Worm (Caenorhabditis elegans) whole organism, L2 larva: ENCODE measurements around the gene F54B11.4.

ENCODE experiments used
- alr-1 ChIP-seq: fragments of 150-350 bp; optimal IDR thresholded peaks from 2 replicates; lab custom pipeline; 2014; ENCODE audit warnings: missing biosample characterization, missing genetic modification characterization
- lin-39 ChIP-seq: fragments of 150-350 bp; optimal IDR thresholded peaks from 2 replicates; lab custom pipeline; 2014; ENCODE audit warnings: missing biosample characterization, missing genetic modification reagents, missing genetic modification characterization
- nhr-237 ChIP-seq: fragments of 150-350 bp; optimal IDR thresholded peaks from 2 replicates; lab custom pipeline; 2014; ENCODE audit warnings: missing biosample characterization, missing genetic modification characterization
- skn-1 ChIP-seq: sonication (generic microtip); optimal IDR thresholded peaks from 2 replicates; lab custom pipeline; 2017; ENCODE audit warnings: missing biosample characterization, missing genetic modification characterization
- unc-55 ChIP-seq: fragments of 150-350 bp; sonication (generic microtip); optimal IDR thresholded peaks from 3 replicates; lab custom pipeline; 2014; ENCODE audit warnings: missing biosample characterization, missing genetic modification reagents, missing genetic modification characterization
- unc-62 ChIP-seq: fragments of 150-350 bp; optimal IDR thresholded peaks from 2 replicates; lab custom pipeline; 2014; ENCODE audit warnings: missing biosample characterization, missing genetic modification reagents, missing genetic modification characterization

DNA sequence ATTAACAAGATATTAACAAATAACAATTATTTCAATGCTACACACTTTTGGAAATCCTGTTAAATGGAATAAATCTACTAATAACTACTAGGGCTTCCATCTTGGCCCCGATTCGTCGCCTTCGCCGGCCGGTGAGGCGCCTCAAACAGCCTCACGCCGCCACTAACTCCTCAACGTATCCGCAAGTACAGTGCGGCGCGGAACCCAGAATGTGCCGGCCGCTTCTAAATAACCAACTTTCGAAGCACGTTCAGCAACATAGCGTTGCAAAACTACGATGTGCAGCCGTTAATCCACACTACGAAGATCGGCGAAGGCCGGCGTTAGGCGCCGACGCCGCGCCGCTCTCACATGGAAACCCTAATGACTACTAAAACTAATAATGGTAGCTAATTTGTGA, 13.4 kb downstream of the F54B11.4 start:
- TF ChIP-seq skn-1 (tag; lab: Kevin White, UChicago) (no peak), lin-39 (tag; lab: Kevin White, UChicago) (no peak), unc-62 (no peak), unc-55 (GFP tag; lab: Kevin White, UChicago) (no peak), nhr-237 (tag; lab: Kevin White, UChicago) (no peak), alr-1 (tag; lab: Kevin White, UChicago) (no peak)
